Fruit fly (Drosophila melanogaster): ENCODE measurements around the gene fd3F.

Gene fd3F

DNA sequence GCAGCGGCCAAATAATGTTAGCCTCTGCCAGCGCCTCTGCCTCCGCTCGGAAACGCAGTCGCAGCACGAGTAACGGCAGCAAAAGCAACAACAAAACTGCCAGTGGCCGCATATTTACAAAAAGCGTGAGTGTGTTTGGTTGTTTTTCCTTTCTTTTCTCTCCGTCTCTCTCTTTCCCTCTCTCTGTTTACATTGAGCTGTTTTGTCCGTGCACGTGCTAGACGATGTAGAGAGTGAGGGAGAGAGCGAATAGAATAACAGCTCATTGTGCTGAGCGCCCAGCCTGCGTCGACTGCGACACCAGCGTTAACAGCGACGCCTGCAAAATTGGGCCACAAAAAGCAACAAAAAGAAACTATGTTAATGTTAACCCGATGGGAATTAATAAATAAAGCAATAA lies 24.9 kb upstream of the fd3F start (continued):
- no peak for TF ChIP-seq ab (GFP tag; optimal IDR thresholded peaks at IDR 0.05)
- TF ChIP-seq Deaf1 (tag; optimal IDR thresholded peaks at IDR 0.05): peak; percentile 87
- TF ChIP-seq CG4730 (GFP tag; IDR thresholded peaks at IDR 0.05): no peak
- no peak for TF ChIP-seq fd3F (GFP tag; optimal IDR thresholded peaks at IDR 0.05)
- TF ChIP-seq lab (GFP tag; optimal IDR thresholded peaks at IDR 0.05): peak; percentile 81
- peak; percentile 16 for TF ChIP-seq yki (optimal IDR thresholded peaks at IDR 0.05)
- TF ChIP-seq lov (optimal IDR thresholded peaks at IDR 0.05): no peak
- peak; percentile 58; the same call in 1 of the 3 replicates for TF ChIP-seq lov (GFP tag; IDR thresholded peaks at IDR 0.05)
- TF ChIP-seq CG15011 (GFP tag; optimal IDR thresholded peaks at IDR 0.05): no peak
- no peak for TF ChIP-seq da (GFP tag; optimal IDR thresholded peaks at IDR 0.05)
- TF ChIP-seq Ssrp (tag; optimal IDR thresholded peaks at IDR 0.05): no peak
- TF ChIP-seq wdn (GFP tag; IDR thresholded peaks at IDR 0.05): no peak
- TF ChIP-seq Abd-B (GFP tag; optimal IDR thresholded peaks at IDR 0.05): no peak
- TF ChIP-seq chinmo (GFP tag; IDR thresholded peaks at IDR 0.05; ENCODE audit: partially characterized antibody): peak; percentile 98
- TF ChIP-seq CG6175 (GFP tag; IDR thresholded peaks at IDR 0.05): no peak
- peak; percentile 76 for TF ChIP-seq CG3407 (GFP tag; optimal IDR thresholded peaks at IDR 0.05)
- TF ChIP-seq tap (tag; optimal IDR thresholded peaks at IDR 0.05): peak; percentile 39
- peak; percentile 23 for TF ChIP-seq CG12104 (GFP tag; optimal IDR thresholded peaks at IDR 0.05)
- peak; percentile 59 for TF ChIP-seq CG1603 (tag; optimal IDR thresholded peaks at IDR 0.05)
- peak; percentile 33 for TF ChIP-seq Nf-YC (tag; optimal IDR thresholded peaks at IDR 0.05)
- peak in 1 of 2 experiments; percentile 13 for TF ChIP-seq Eip74EF (GFP tag; optimal IDR thresholded peaks at IDR 0.05)
- no peak for TF ChIP-seq Dip2 (GFP tag; IDR thresholded peaks at IDR 0.05)
- TF ChIP-seq Ptx1 (GFP tag; IDR thresholded peaks at IDR 0.05): no peak
- peak; percentile 81 for TF ChIP-seq CG17912 (GFP tag; optimal IDR thresholded peaks at IDR 0.05)
- no peak for TF ChIP-seq fd96Cb (tag; optimal IDR thresholded peaks at IDR 0.05)
- peak; percentile 51 for TF ChIP-seq schlank (tag; optimal IDR thresholded peaks at IDR 0.05)
- TF ChIP-seq CG7786 (GFP tag; optimal IDR thresholded peaks at IDR 0.05): peak; percentile 21
- TF ChIP-seq CG12769 (tag; optimal IDR thresholded peaks at IDR 0.05): peak; percentile 78
- TF ChIP-seq CG34376 (GFP tag; optimal IDR thresholded peaks at IDR 0.05): peak; percentile 84
- TF ChIP-seq dan (GFP tag; IDR thresholded peaks at IDR 0.05): no peak
- no peak for TF ChIP-seq pita (GFP tag; optimal IDR thresholded peaks at IDR 0.05)
- no peak for TF ChIP-seq CG14667 (GFP tag; IDR thresholded peaks at IDR 0.05)
- TF ChIP-seq repo (GFP tag; optimal IDR thresholded peaks at IDR 0.05): no peak
- peak; percentile 75 for TF ChIP-seq CG4707 (GFP tag; optimal IDR thresholded peaks at IDR 0.05)
- peak; percentile 76 for TF ChIP-seq Hmr (GFP tag; optimal IDR thresholded peaks at IDR 0.05)
- TF ChIP-seq CG3847 (GFP tag; IDR thresholded peaks at IDR 0.05): no peak
- TF ChIP-seq Tbp (GFP tag; optimal IDR thresholded peaks at IDR 0.05): no peak
- TF ChIP-seq CG18476 (GFP tag; optimal IDR thresholded peaks at IDR 0.05): peak; percentile 18
- peak; percentile 67 for TF ChIP-seq B-H2 (GFP tag; optimal IDR thresholded peaks at IDR 0.05)
- TF ChIP-seq CG14860 (GFP tag; IDR thresholded peaks at IDR 0.05; ENCODE audit: partially characterized antibody): no peak
- no peak for TF ChIP-seq wor (GFP tag; IDR thresholded peaks at IDR 0.05)
- TF ChIP-seq CG4820 (GFP tag; optimal IDR thresholded peaks at IDR 0.05): no peak
- TF ChIP-seq Atf6 (GFP tag; IDR thresholded peaks at IDR 0.05): peak; percentile 61; the same call in 1 of the 2 replicates
- no peak; the same call in 2 of the 3 replicates for TF ChIP-seq row (GFP tag; IDR thresholded peaks at IDR 0.05)
- peak; percentile 90 for TF ChIP-seq sens (GFP tag)
- no peak for TF ChIP-seq Atf3 (GFP tag; optimal IDR thresholded peaks at IDR 0.05)
- TF ChIP-seq CG6254 (GFP tag; optimal IDR thresholded peaks at IDR 0.05): peak; percentile 15
- TF ChIP-seq CG13624 (GFP tag; optimal IDR thresholded peaks at IDR 0.05): peak; percentile 53
- TF ChIP-seq nau (GFP tag; optimal IDR thresholded peaks at IDR 0.05): peak; percentile 73
- TF ChIP-seq knrl (GFP tag; IDR thresholded peaks at IDR 0.05; ENCODE audit: partially characterized antibody): no peak
- no peak for TF ChIP-seq crc (GFP tag; optimal IDR thresholded peaks at IDR 0.05)
- no peak for TF ChIP-seq CG10274 (GFP tag; optimal IDR thresholded peaks at IDR 0.05)

All from whole organism, embryonic.